Fruit fly (Drosophila melanogaster) whole organism, embryonic: Measurements from ENCODE around the gene CG5815.
A peak's percentile ranks its signal among the peaks of the same experiment; 100 is the strongest.

Experiments
- Blimp-1 ChIP-seq: fragments of 200-800 bp; sonication (Bioruptor generic); optimal IDR thresholded peaks from 3 replicates; lab custom pipeline; 2018; ENCODE audit warnings: missing biosample characterization, missing genetic modification characterization, mild to moderate bottlenecking, moderate library complexity, missing genetic modification reagents
- CG10274 ChIP-seq: fragments of 200-800 bp; sonication (Bioruptor generic); optimal IDR thresholded peaks from 3 replicates; lab custom pipeline; 2017; ENCODE audit warnings: missing biosample characterization, mild to moderate bottlenecking, missing genetic modification characterization
- CG10321 ChIP-seq: fragments of 200-800 bp; sonication (Bioruptor generic); IDR thresholded peaks from 2 replicates; pipeline ENCODE4 v1.3.6; 2022; ENCODE audit warnings: missing biosample characterization, missing genetic modification characterization
- CG11093 ChIP-seq: fragments of 200-800 bp; sonication (Bioruptor generic); IDR thresholded peaks from 3 replicates; pipeline ENCODE4 v1.3.6; 2022; ENCODE audit warnings: missing biosample characterization, missing genetic modification characterization
- CG11695 ChIP-seq: fragments of 200-800 bp; sonication (Bioruptor generic); IDR thresholded peaks from 3 replicates; pipeline ENCODE4 v1.3.6; 2022; ENCODE audit warnings: missing biosample characterization, missing genetic modification characterization
- CG12104 ChIP-seq: fragments of 200-800 bp; sonication (Bioruptor generic); optimal IDR thresholded peaks from 3 replicates; lab custom pipeline; 2016; ENCODE audit warnings: missing biosample characterization, missing genetic modification characterization
- CG12299 ChIP-seq: fragments of 200-800 bp; sonication (Bioruptor generic); optimal IDR thresholded peaks from 2 replicates; lab custom pipeline; 2018; ENCODE audit warnings: missing biosample characterization, mild to moderate bottlenecking, missing genetic modification characterization
- CG13296 ChIP-seq: fragments of 200-800 bp; sonication (Bioruptor generic); optimal IDR thresholded peaks from 3 replicates; lab custom pipeline; 2018; ENCODE audit warnings: missing biosample characterization, mild to moderate bottlenecking, missing genetic modification characterization
- CG13624 ChIP-seq: fragments of 200-800 bp; sonication (Bioruptor generic); optimal IDR thresholded peaks from 2 replicates; lab custom pipeline; 2016; ENCODE audit warnings: missing biosample characterization, missing genetic modification characterization
- CG13775 ChIP-seq: fragments of 200-800 bp; sonication (Bioruptor generic); optimal IDR thresholded peaks from 3 replicates; lab custom pipeline; 2017; ENCODE audit warnings: missing biosample characterization, mild to moderate bottlenecking, missing genetic modification characterization
- CG13894 ChIP-seq: fragments of 200-800 bp; sonication (Bioruptor generic); optimal IDR thresholded peaks from 3 replicates; lab custom pipeline; 2018; ENCODE audit warnings: missing biosample characterization, mild to moderate bottlenecking, missing genetic modification characterization, moderate library complexity
- CG16815 ChIP-seq: fragments of 200-800 bp; sonication (Bioruptor generic); optimal IDR thresholded peaks from 3 replicates; lab custom pipeline; 2017; ENCODE audit warnings: missing biosample characterization, mild to moderate bottlenecking, missing genetic modification characterization
- CG17359 ChIP-seq: fragments of 200-800 bp; sonication (Bioruptor generic); optimal IDR thresholded peaks from 3 replicates; lab custom pipeline; 2018; ENCODE audit warnings: missing biosample characterization, mild to moderate bottlenecking, missing genetic modification characterization, moderate library complexity
- CG30431 ChIP-seq: fragments of 200-800 bp; sonication (Bioruptor generic); optimal IDR thresholded peaks from 2 replicates; lab custom pipeline; 2017; ENCODE audit warnings: missing biosample characterization, missing genetic modification characterization
- CG3847 ChIP-seq: fragments of 200-800 bp; sonication (Bioruptor generic); IDR thresholded peaks from 2 replicates; pipeline ENCODE4 v1.3.6; 2022; ENCODE audit warnings: missing biosample characterization, missing genetic modification characterization
- CG5953 ChIP-seq: fragments of 200-800 bp; sonication (Bioruptor generic); IDR thresholded peaks from 2 replicates; pipeline ENCODE4 v1.3.6; 2022; ENCODE audit warnings: missing biosample characterization, missing genetic modification characterization
- CG7357 ChIP-seq: fragments of 200-800 bp; sonication (Bioruptor generic); IDR thresholded peaks from 3 replicates; pipeline ENCODE4 v1.3.6; 2022; ENCODE audit warnings: missing biosample characterization, missing genetic modification characterization
- CG8924 ChIP-seq: fragments of 200-800 bp; optimal IDR thresholded peaks from 3 replicates; lab custom pipeline; 2019; ENCODE audit warnings: missing biosample characterization, mild to moderate bottlenecking, missing genetic modification characterization, moderate library complexity
- CG9215 ChIP-seq: fragments of 200-800 bp; sonication (Bioruptor generic); IDR thresholded peaks from 2 replicates; pipeline ENCODE4 v1.3.6; 2022; ENCODE audit warnings: missing biosample characterization, missing genetic modification characterization
- D19B ChIP-seq: fragments of 200-800 bp; sonication (Bioruptor generic); optimal IDR thresholded peaks from 2 replicates; lab custom pipeline; 2017; ENCODE audit warnings: missing biosample characterization, mild to moderate bottlenecking, missing genetic modification characterization
- Dfd ChIP-seq, 2 experiments: fragments of >200 bp; optimal IDR thresholded peaks; 2 replicates each; lab custom pipeline; 2017; ENCODE audit warnings: missing biosample characterization in 2 of 2, missing genetic modification characterization in 2 of 2
- Dip3 ChIP-seq: fragments of 200-800 bp; sonication (Bioruptor generic); optimal IDR thresholded peaks from 3 replicates; lab custom pipeline; 2016; ENCODE audit warnings: missing biosample characterization, missing genetic modification characterization
- Fer1 ChIP-seq: fragments of 200-800 bp; sonication (Bioruptor generic); optimal IDR thresholded peaks from 2 replicates; lab custom pipeline; 2017; ENCODE audit warnings: missing biosample characterization, mild to moderate bottlenecking, missing genetic modification characterization
- GATAe ChIP-seq: fragments of 200-800 bp; sonication (Bioruptor generic); conservative IDR thresholded peaks from 2 replicates; pipeline ENCODE4 v1.3.6; 2022; ENCODE audit warnings: missing biosample characterization, missing genetic modification characterization
- Hr51 ChIP-seq, 2 experiments: fragments of 200-800 bp; sonication (Bioruptor generic); optimal IDR thresholded peaks; 2 replicates in 1 of 2; 3 replicates in 1 of 2; lab custom pipeline; 2016 to 2018; ENCODE audit warnings: missing biosample characterization in 2 of 2, missing genetic modification characterization in 2 of 2, mild to moderate bottlenecking in 1 of 2, moderate library complexity in 1 of 2
- Jarid2 ChIP-seq: fragments of 200-800 bp; sonication (Bioruptor generic); optimal IDR thresholded peaks from 3 replicates; lab custom pipeline; 2017; ENCODE audit warnings: mild to moderate bottlenecking, missing biosample characterization, missing genetic modification reagents, missing genetic modification characterization
- Med ChIP-seq: fragments of 200-800 bp; sonication (Bioruptor generic); peaks from one replicate; lab custom pipeline; 2016; ENCODE audit warnings: missing biosample characterization, missing genetic modification characterization, mild to moderate bottlenecking, inconsistent platforms, moderate library complexity
- NfI ChIP-seq: fragments of 200-800 bp; sonication (Bioruptor generic); optimal IDR thresholded peaks from 3 replicates; lab custom pipeline; 2018; ENCODE audit warnings: missing biosample characterization, mild to moderate bottlenecking, missing genetic modification characterization, moderate library complexity
- Oli ChIP-seq: fragments of 200-800 bp; sonication (Bioruptor generic); optimal IDR thresholded peaks from 2 replicates; lab custom pipeline; 2018; ENCODE audit warnings: missing biosample characterization, mild to moderate bottlenecking, missing genetic modification characterization, moderate library complexity
- Vsx1 ChIP-seq: fragments of 200-800 bp; sonication (Bioruptor generic); optimal IDR thresholded peaks from 2 replicates; lab custom pipeline; 2017; ENCODE audit warnings: missing biosample characterization, mild to moderate bottlenecking, missing genetic modification characterization, missing genetic modification reagents
- YL-1 ChIP-seq: fragments of 200-800 bp; sonication (Bioruptor generic); optimal IDR thresholded peaks from 3 replicates; lab custom pipeline; 2017; ENCODE audit warnings: missing biosample characterization, mild to moderate bottlenecking, missing genetic modification characterization
- az2 ChIP-seq: fragments of 200-800 bp; sonication (Bioruptor generic); optimal IDR thresholded peaks from 3 replicates; lab custom pipeline; 2016; ENCODE audit warnings: missing biosample characterization, missing genetic modification characterization
- bcd ChIP-seq: fragments of 200-800 bp; sonication (Bioruptor generic); optimal IDR thresholded peaks from 2 replicates; lab custom pipeline; 2017; ENCODE audit warnings: missing biosample characterization, mild to moderate bottlenecking, missing genetic modification characterization
- bsh ChIP-seq, 2 experiments: fragments of 200-800 bp; sonication (Bioruptor generic); optimal IDR thresholded peaks; 2 replicates each; lab custom pipeline; 2017 to 2018; ENCODE audit warnings: mild to moderate bottlenecking in 2 of 2, missing biosample characterization in 2 of 2, missing genetic modification characterization in 2 of 2, moderate library complexity in 1 of 2
- cg ChIP-seq: fragments of 200-800 bp; sonication (Bioruptor generic); optimal IDR thresholded peaks from 3 replicates; lab custom pipeline; 2019; ENCODE audit warnings: missing biosample characterization, mild to moderate bottlenecking, missing genetic modification characterization, moderate library complexity
- croc ChIP-seq: fragments of 200-800 bp; sonication (Bioruptor generic); conservative IDR thresholded peaks from 3 replicates; pipeline ENCODE4 v1.3.6; 2022; ENCODE audit warnings: missing biosample characterization, missing genetic modification characterization
- dmrt11E ChIP-seq: fragments of 200-800 bp; sonication (Bioruptor generic); optimal IDR thresholded peaks from 3 replicates; lab custom pipeline; 2018; ENCODE audit warnings: missing biosample characterization, mild to moderate bottlenecking, missing genetic modification characterization, moderate library complexity
- dysf ChIP-seq: fragments of 200-800 bp; sonication (Bioruptor generic); IDR thresholded peaks from 3 replicates; pipeline ENCODE4 v1.3.6; 2022; ENCODE audit warnings: missing biosample characterization, missing genetic modification characterization
- eyg ChIP-seq: fragments of 200-800 bp; sonication (Bioruptor generic); optimal IDR thresholded peaks from 3 replicates; lab custom pipeline; 2016; ENCODE audit warnings: missing biosample characterization, missing genetic modification characterization
- fd3F ChIP-seq: fragments of 200-800 bp; sonication (Bioruptor generic); optimal IDR thresholded peaks from 2 replicates; lab custom pipeline; 2018; ENCODE audit warnings: missing biosample characterization, mild to moderate bottlenecking, missing genetic modification characterization, moderate library complexity
- grau ChIP-seq: fragments of 200-800 bp; optimal IDR thresholded peaks from 3 replicates; lab custom pipeline; 2019; ENCODE audit warnings: missing biosample characterization, mild to moderate bottlenecking, missing genetic modification characterization, moderate library complexity
- mam ChIP-seq: fragments of 200-800 bp; sonication (Bioruptor generic); optimal IDR thresholded peaks from 3 replicates; lab custom pipeline; 2016; ENCODE audit warnings: missing biosample characterization, missing genetic modification characterization
- org-1 ChIP-seq: fragments of 200-800 bp; sonication (Bioruptor generic); optimal IDR thresholded peaks from 2 replicates; lab custom pipeline; 2017; ENCODE audit warnings: missing biosample characterization, missing genetic modification characterization
- pho ChIP-seq: fragments of 200-800 bp; sonication (Bioruptor generic); optimal IDR thresholded peaks from 2 replicates; lab custom pipeline; 2016; ENCODE audit warnings: missing biosample characterization, missing genetic modification characterization
- ro ChIP-seq: fragments of 200-800 bp; sonication (Bioruptor generic); IDR thresholded peaks from 2 replicates; pipeline ENCODE4 v1.3.6; 2022; ENCODE audit warnings: missing biosample characterization, missing genetic modification characterization
- slbo ChIP-seq: fragments of 200-800 bp; sonication (Bioruptor generic); IDR thresholded peaks from 2 replicates; pipeline ENCODE4 v1.3.6; 2022; ENCODE audit warnings: missing biosample characterization, missing genetic modification characterization
- tgo ChIP-seq: fragments of 200-800 bp; sonication (Bioruptor generic); IDR thresholded peaks from 3 replicates; pipeline ENCODE4 v1.3.6; 2022; ENCODE audit warnings: missing biosample characterization, missing genetic modification characterization
- tin ChIP-seq: fragments of 200-800 bp; sonication (Bioruptor generic); optimal IDR thresholded peaks from 3 replicates; lab custom pipeline; 2016; ENCODE audit warnings: missing biosample characterization, missing genetic modification characterization
- yki ChIP-seq: fragments of >200 bp; optimal IDR thresholded peaks from 3 replicates; lab custom pipeline; 2018

CG5815 gene

DNA sequence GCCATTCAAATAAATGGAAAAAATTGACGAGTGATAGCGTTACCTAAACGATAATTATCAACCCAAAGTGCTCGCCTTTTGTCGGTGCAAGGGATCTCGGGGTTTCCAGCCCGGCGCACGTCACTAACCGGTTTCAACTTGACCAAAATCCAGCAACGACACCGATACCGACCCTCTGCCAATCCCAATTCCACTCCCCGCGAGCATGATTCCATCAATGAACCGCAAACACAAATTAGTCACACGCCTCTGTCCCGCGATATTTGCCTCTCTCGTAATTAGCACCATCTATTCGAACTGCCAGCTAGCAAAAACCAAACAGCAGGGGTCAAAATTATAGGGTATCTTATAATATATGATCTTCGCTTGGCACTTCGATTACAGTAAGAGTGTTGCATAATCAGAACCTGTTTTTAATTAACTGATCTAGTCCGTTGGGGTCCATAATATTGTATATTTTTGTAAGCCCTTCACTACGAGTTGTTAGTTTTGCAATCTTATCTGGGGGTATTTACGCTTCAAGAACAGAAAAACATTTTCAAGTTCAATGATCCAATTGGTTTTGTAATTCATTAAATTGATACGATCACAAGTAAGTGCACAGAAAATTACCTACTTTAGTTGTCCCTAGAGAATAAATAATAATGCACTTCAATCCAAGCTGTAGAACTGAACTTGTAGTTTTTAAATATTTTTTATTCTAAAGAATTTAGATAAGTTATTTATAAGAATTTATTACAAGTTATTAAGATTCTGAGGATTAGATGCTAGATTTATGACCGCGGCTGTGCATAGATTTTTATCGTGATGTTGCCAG, 40.9 kb downstream of the CG5815 start (continued):
- TF ChIP-seq cg (GFP tag; lab: Kevin White, UChicago) (no peak), CG12299 (tag; lab: Kevin White, UChicago) (peak; percentile 43), tin (GFP tag; lab: Kevin White, UChicago) (peak; percentile 27), GATAe (0 out of 2 replicates have a peak, but pooled peaks have one; percentile 16), bsh (GFP tag; optimal IDR thresholded peaks at IDR 0.05; lab: Kevin White, UChicago) (peak; percentile 7 to 17), CG13624 (peak; percentile 49), croc (GFP tag; lab: Robert Waterston, UW) (no peak), CG30431 (GFP tag; lab: Kevin White, UChicago) (no peak), grau (peak; percentile 74), CG13894 (peak; percentile 19), D19B (GFP tag; lab: Kevin White, UChicago) (peak; percentile 59), YL-1 (GFP tag; lab: Kevin White, UChicago) (peak; percentile 1), tgo (GFP tag; lab: Robert Waterston, UW) (peak; percentile 25; the same call in 1 of the 3 replicates), CG17359 (no peak), CG16815 (peak; percentile 34), Hr51 (GFP tag; optimal IDR thresholded peaks at IDR 0.05; lab: Kevin White, UChicago) (peak in 1 of 2 experiments; percentile 63), eyg (peak; percentile 33), az2 (GFP tag; lab: Kevin White, UChicago) (peak; percentile 12), CG10321 (GFP tag; lab: Robert Waterston, UW) (peak; percentile 11; the same call in 1 of the 2 replicates), Med (GFP tag; lab: Kevin White, UChicago) (peak; percentile 78), bcd (GFP tag; lab: Kevin White, UChicago) (peak; percentile 66), dmrt11E (tag; lab: Kevin White, UChicago) (peak; percentile 9), slbo (GFP tag; lab: Robert Waterston, UW) (peak; percentile 44; the same call in 1 of the 2 replicates), Dfd (GFP tag; optimal IDR thresholded peaks at IDR 0.05; lab: Kevin White, UChicago) (no peak), Oli (tag; lab: Kevin White, UChicago) (peak; percentile 70), CG5953 (GFP tag; lab: Robert Waterston, UW) (no peak), pho (GFP tag; lab: Kevin White, UChicago) (peak; percentile 37), CG7357 (GFP tag; lab: Robert Waterston, UW) (0 out of 3 replicates have a peak, but pooled peaks have one; percentile 33), ro (GFP tag; lab: Robert Waterston, UW) (no peak), yki (lab: Kevin White, UChicago) (no peak), org-1 (GFP tag; lab: Kevin White, UChicago) (peak; percentile 35), CG9215 (GFP tag; lab: Robert Waterston, UW) (peak; percentile 36), fd3F (GFP tag; lab: Kevin White, UChicago) (peak; percentile 39), CG11695 (peak; percentile 33; the same call in 1 of the 3 replicates), mam (GFP tag; lab: Kevin White, UChicago) (peak; percentile 38), dysf (peak; percentile 59; the same call in 2 of the 3 replicates), CG3847 (0 out of 2 replicates have a peak, but pooled peaks have one; percentile 23), Dip3 (GFP tag; lab: Kevin White, UChicago) (peak; percentile 21), CG13775 (GFP tag; lab: Kevin White, UChicago) (peak; percentile 57), CG12104 (GFP tag; lab: Kevin White, UChicago) (peak; percentile 61), Jarid2 (no peak), Blimp-1 (GFP tag; lab: Kevin White, UChicago) (peak; percentile 12), CG13296 (peak; percentile 56), NfI (GFP tag; lab: Kevin White, UChicago) (peak; percentile 46), CG8924 (tag; lab: Kevin White, UChicago) (peak; percentile 70), CG10274 (peak; percentile 38), CG11093 (GFP tag; lab: Robert Waterston, UW) (no peak), Vsx1 (GFP tag; lab: Kevin White, UChicago) (peak; percentile 82), Fer1 (GFP tag; lab: Kevin White, UChicago) (peak; percentile 46)
